Worm (Caenorhabditis elegans): ENCODE measurements around the gene cutl-28.

cutl-28 gene

ce11 chrIV:657046-657445 is 27.3 kb upstream of the cutl-28 start:
- TF ChIP-seq ama-1 (optimal IDR thresholded peaks at IDR 0.05) (no peak), scrt-1 (GFP tag; IDR thresholded peaks at IDR 0.05) (no peak), tbx-11 (GFP tag; IDR thresholded peaks at IDR 0.05) (no peak), sea-1 (GFP tag; conservative IDR thresholded peaks at IDR 0.05) (no peak), tra-4 (tag; optimal IDR thresholded peaks at IDR 0.05) (no peak), hmg-4 (GFP tag; optimal IDR thresholded peaks at IDR 0.05) (no peak), ets-7 (tag; optimal IDR thresholded peaks at IDR 0.05) (no peak), ceh-13 (GFP tag; optimal IDR thresholded peaks at IDR 0.05) (no peak), tbx-37 (GFP tag; conservative IDR thresholded peaks at IDR 0.05) (no peak), hmbx-1 (tag; optimal IDR thresholded peaks at IDR 0.05) (no peak)

ce11 chrIV:657932-658331 is 26.4 kb upstream of the cutl-28 start:
- TF ChIP-seq tbx-37 (GFP tag; conservative IDR thresholded peaks at IDR 0.05), result no peak
- TF ChIP-seq hmg-4 (GFP tag; optimal IDR thresholded peaks at IDR 0.05), result peak; percentile 62
- TF ChIP-seq tra-4 (tag; optimal IDR thresholded peaks at IDR 0.05), result no peak
- TF ChIP-seq scrt-1 (GFP tag; IDR thresholded peaks at IDR 0.05), result 0 out of 2 replicates have a peak, but pooled peaks have one; percentile 37

ce11 chrIV:658497-659177 is 25.7 kb upstream of the cutl-28 start:
- TF ChIP-seq scrt-1 (GFP tag; IDR thresholded peaks at IDR 0.05), result no peak
- TF ChIP-seq hnd-1 (tag; optimal IDR thresholded peaks at IDR 0.05), result no peak
- TF ChIP-seq ceh-36 (tag; optimal IDR thresholded peaks at IDR 0.05), result no peak
- TF ChIP-seq ets-7 (tag; optimal IDR thresholded peaks at IDR 0.05), result no peak
- no peak for TF ChIP-seq tbx-11 (GFP tag; IDR thresholded peaks at IDR 0.05)
- no peak for TF ChIP-seq pes-1 (GFP tag; IDR thresholded peaks at IDR 0.05)
- no peak for TF ChIP-seq hmg-4 (GFP tag; optimal IDR thresholded peaks at IDR 0.05)
- no peak for TF ChIP-seq tbx-37 (GFP tag; conservative IDR thresholded peaks at IDR 0.05)
- no peak for TF ChIP-seq ama-1 (optimal IDR thresholded peaks at IDR 0.05)
- TF ChIP-seq tra-4 (tag; optimal IDR thresholded peaks at IDR 0.05), result no peak
- TF ChIP-seq hmbx-1 (tag; optimal IDR thresholded peaks at IDR 0.05), result no peak
- no peak for TF ChIP-seq B0310.2 (tag; optimal IDR thresholded peaks at IDR 0.05)
- no peak for TF ChIP-seq aly-1 (tag; optimal IDR thresholded peaks at IDR 0.05)

ce11 chrIV:659585-659984 is 24.7 kb upstream of the cutl-28 start:
- no peak for TF ChIP-seq hmg-4 (GFP tag; optimal IDR thresholded peaks at IDR 0.05)
- TF ChIP-seq tbx-11 (GFP tag; IDR thresholded peaks at IDR 0.05), result no peak
- TF ChIP-seq hnd-1 (tag; optimal IDR thresholded peaks at IDR 0.05), result no peak
- no peak for TF ChIP-seq hmbx-1 (tag; optimal IDR thresholded peaks at IDR 0.05)

- TF ChIP-seq hnd-1 (tag; optimal IDR thresholded peaks at IDR 0.05) (no peak), flt-1 (GFP tag; IDR thresholded peaks at IDR 0.05) (no peak), pes-1 (GFP tag; IDR thresholded peaks at IDR 0.05) (no peak), ets-7 (tag; optimal IDR thresholded peaks at IDR 0.05) (no peak), ama-1 (optimal IDR thresholded peaks at IDR 0.05) (no peak), tbx-11 (GFP tag; IDR thresholded peaks at IDR 0.05) (no peak), B0310.2 (tag; optimal IDR thresholded peaks at IDR 0.05) (no peak), tra-4 (tag; optimal IDR thresholded peaks at IDR 0.05) (no peak), tbx-37 (GFP tag; conservative IDR thresholded peaks at IDR 0.05) (no peak), hmbx-1 (tag; optimal IDR thresholded peaks at IDR 0.05) (no peak)
Measured at ce11 chrIV:661623-662022, 22.7 kb upstream of the cutl-28 start.

ce11 chrIV:664122-664521 is 20.2 kb upstream of the cutl-28 start:
- no peak for TF ChIP-seq tbx-11 (GFP tag; IDR thresholded peaks at IDR 0.05)
- no peak for TF ChIP-seq F13C5.2 (tag; optimal IDR thresholded peaks at IDR 0.05)
- no peak for TF ChIP-seq pes-1 (GFP tag; IDR thresholded peaks at IDR 0.05)
- TF ChIP-seq ceh-13 (GFP tag; optimal IDR thresholded peaks at IDR 0.05), result no peak
- no peak for TF ChIP-seq hmg-4 (GFP tag; optimal IDR thresholded peaks at IDR 0.05)
- TF ChIP-seq hmbx-1 (tag; optimal IDR thresholded peaks at IDR 0.05), result no peak
- no peak for TF ChIP-seq sea-1 (GFP tag; conservative IDR thresholded peaks at IDR 0.05)
- no peak for TF ChIP-seq ets-7 (tag; optimal IDR thresholded peaks at IDR 0.05)
- no peak for TF ChIP-seq aly-1 (tag; optimal IDR thresholded peaks at IDR 0.05)
- no peak for TF ChIP-seq flt-1 (GFP tag; IDR thresholded peaks at IDR 0.05)
- no peak for TF ChIP-seq hnd-1 (tag; optimal IDR thresholded peaks at IDR 0.05)
- no peak for TF ChIP-seq scrt-1 (GFP tag; IDR thresholded peaks at IDR 0.05)
- TF ChIP-seq tra-4 (tag; optimal IDR thresholded peaks at IDR 0.05), result no peak
- no peak for TF ChIP-seq B0310.2 (tag; optimal IDR thresholded peaks at IDR 0.05)
- no peak for TF ChIP-seq ama-1 (optimal IDR thresholded peaks at IDR 0.05)
- TF ChIP-seq tbx-37 (GFP tag; conservative IDR thresholded peaks at IDR 0.05), result no peak
- no peak for TF ChIP-seq ceh-36 (tag; optimal IDR thresholded peaks at IDR 0.05)

ce11 chrIV:665225-665624 is 19.1 kb upstream of the cutl-28 start, which contains the start of gene K11H12.7:
Gene K11H12.7, plus strand, starts transcription at chrIV:665525.
- TF ChIP-seq hnd-1 (tag; optimal IDR thresholded peaks at IDR 0.05) (no peak), ceh-36 (tag; optimal IDR thresholded peaks at IDR 0.05) (no peak), aly-1 (tag; optimal IDR thresholded peaks at IDR 0.05) (no peak), F13C5.2 (tag; optimal IDR thresholded peaks at IDR 0.05) (no peak), scrt-1 (GFP tag; IDR thresholded peaks at IDR 0.05) (no peak), flt-1 (GFP tag; IDR thresholded peaks at IDR 0.05) (no peak), ceh-13 (GFP tag; optimal IDR thresholded peaks at IDR 0.05) (no peak), ama-1 (optimal IDR thresholded peaks at IDR 0.05) (no peak), B0310.2 (tag; optimal IDR thresholded peaks at IDR 0.05) (no peak), tbx-11 (GFP tag; IDR thresholded peaks at IDR 0.05) (no peak), pes-1 (GFP tag; IDR thresholded peaks at IDR 0.05) (no peak), tra-4 (tag; optimal IDR thresholded peaks at IDR 0.05) (no peak), hmbx-1 (tag; optimal IDR thresholded peaks at IDR 0.05) (no peak), hmg-4 (GFP tag; optimal IDR thresholded peaks at IDR 0.05) (no peak), sea-1 (GFP tag; conservative IDR thresholded peaks at IDR 0.05) (no peak), ets-7 (tag; optimal IDR thresholded peaks at IDR 0.05) (no peak), tbx-37 (GFP tag; conservative IDR thresholded peaks at IDR 0.05) (no peak)

ce11 chrIV:666991-667390 is 17.3 kb upstream of the cutl-28 start, which contains the start of gene K11H12.6:
Gene K11H12.6, plus strand, starts transcription at chrIV:667291.
- no peak for TF ChIP-seq ceh-36 (tag; optimal IDR thresholded peaks at IDR 0.05)
- TF ChIP-seq tbx-37 (GFP tag; conservative IDR thresholded peaks at IDR 0.05), result no peak
- TF ChIP-seq ets-7 (tag; optimal IDR thresholded peaks at IDR 0.05), result no peak
- TF ChIP-seq ceh-13 (GFP tag; optimal IDR thresholded peaks at IDR 0.05), result no peak
- no peak for TF ChIP-seq pes-1 (GFP tag; IDR thresholded peaks at IDR 0.05)
- no peak for TF ChIP-seq aly-1 (tag; optimal IDR thresholded peaks at IDR 0.05)
- no peak for TF ChIP-seq B0310.2 (tag; optimal IDR thresholded peaks at IDR 0.05)

Measured in whole organism, early embryonic.